Worm (Caenorhabditis elegans) whole organism, early embryonic: ENCODE data around the gene sams-1.

Experiments
- B0310.2 ChIP-seq: sonication (generic microtip); optimal IDR thresholded peaks from 2 replicates; lab custom pipeline; 2016; ENCODE audit warnings: mild to moderate bottlenecking, missing genetic modification characterization, missing compliant biosample characterization
- ama-1 ChIP-seq: fragments of 150-350 bp; optimal IDR thresholded peaks from 2 replicates; lab custom pipeline; 2014
- ceh-13 ChIP-seq: fragments of 200-800 bp; sonication (Bioruptor generic); optimal IDR thresholded peaks from 2 replicates; lab custom pipeline; 2018; ENCODE audit warnings: mild to moderate bottlenecking, missing genetic modification characterization, missing compliant biosample characterization
- flt-1 ChIP-seq: fragments of 200-800 bp; sonication (Bioruptor generic); IDR thresholded peaks from 2 replicates; pipeline ENCODE4 v1.3.6; 2022; ENCODE audit warnings: missing genetic modification characterization, missing compliant biosample characterization
- sea-1 ChIP-seq: fragments of 200-800 bp; sonication (Bioruptor generic); conservative IDR thresholded peaks from 2 replicates; pipeline ENCODE4 v1.3.6; 2022; ENCODE audit warnings: missing genetic modification characterization, missing compliant biosample characterization

DNA sequence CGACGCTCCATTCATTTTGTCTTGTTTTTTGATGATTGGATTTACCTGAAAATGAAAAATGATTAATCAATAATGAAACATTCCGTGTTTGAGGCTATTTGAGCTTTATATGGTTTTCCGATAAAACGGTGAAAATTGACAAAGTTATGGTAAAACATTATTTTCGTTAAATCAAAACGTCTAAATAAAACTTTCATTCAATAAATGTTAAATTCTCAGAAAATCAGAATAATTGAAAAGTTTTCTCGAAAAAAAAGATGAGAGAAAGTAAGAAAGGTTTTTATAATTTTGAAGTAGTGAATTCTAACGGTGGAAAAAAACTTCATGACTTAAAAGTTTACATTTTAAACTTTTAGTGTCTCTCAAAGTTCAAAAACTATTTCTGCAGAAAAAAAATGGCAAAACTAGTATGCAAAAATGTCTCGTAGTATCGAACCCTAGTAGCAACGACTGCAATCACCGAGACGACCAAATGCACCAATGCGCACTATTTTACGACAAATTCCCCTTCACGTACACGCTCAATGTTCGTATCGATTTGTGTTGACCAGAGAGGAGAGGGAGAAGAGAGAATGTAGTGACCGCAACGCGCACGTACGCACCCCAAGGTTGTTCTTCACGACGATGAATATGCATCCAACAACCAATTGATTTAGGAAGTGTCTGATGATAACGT, 18.8 kb upstream of the sams-1 start, which contains the start of gene nfya-1:
- TF ChIP-seq ama-1: no peak
- no peak for TF ChIP-seq flt-1 (GFP tag; lab: Robert Waterston, UW)
- no peak for TF ChIP-seq sea-1 (GFP tag; lab: Robert Waterston, UW)
- TF ChIP-seq ceh-13: no peak
- no peak for TF ChIP-seq B0310.2
